Worm (Caenorhabditis elegans) whole organism, late embryonic: ENCODE results near the gene F21H7.12.

Source experiments
- C08G9.2 ChIP-seq: sonication (generic microtip); optimal IDR thresholded peaks from 2 replicates; lab custom pipeline; 2016; ENCODE audit warnings: mild to moderate bottlenecking, missing genetic modification characterization, moderate library complexity, missing compliant biosample characterization
- C38D4.7 ChIP-seq: fragments of 200-800 bp; sonication (Bioruptor generic); optimal IDR thresholded peaks from 2 replicates; lab custom pipeline; 2018; ENCODE audit warnings: mild to moderate bottlenecking, missing genetic modification characterization, moderate library complexity, missing compliant biosample characterization
- Y22D7AL.16 ChIP-seq: sonication (generic microtip); optimal IDR thresholded peaks from 2 replicates; lab custom pipeline; 2016; ENCODE audit warnings: missing genetic modification characterization, missing compliant biosample characterization
- ahr-1 ChIP-seq: sonication (generic microtip); optimal IDR thresholded peaks from 2 replicates; lab custom pipeline; 2016; ENCODE audit warnings: missing genetic modification characterization, missing compliant biosample characterization
- ceh-18 ChIP-seq: sonication (generic microtip); optimal IDR thresholded peaks from 2 replicates; lab custom pipeline; 2016; ENCODE audit warnings: missing genetic modification characterization, missing compliant biosample characterization
- ceh-24 ChIP-seq: sonication (generic microtip); optimal IDR thresholded peaks from 2 replicates; lab custom pipeline; 2016; ENCODE audit warnings: mild to moderate bottlenecking, missing genetic modification characterization, missing compliant biosample characterization
- ceh-34 ChIP-seq: sonication (generic microtip); optimal IDR thresholded peaks from 2 replicates; lab custom pipeline; 2016; ENCODE audit warnings: mild to moderate bottlenecking, missing genetic modification characterization, missing compliant biosample characterization
- dve-1 ChIP-seq: sonication (generic microtip); optimal IDR thresholded peaks from 2 replicates; lab custom pipeline; 2017; ENCODE audit warnings: antibody characterized with exemption, mild to moderate bottlenecking, missing genetic modification characterization, missing compliant biosample characterization
- elt-2 ChIP-seq: sonication (generic microtip); optimal IDR thresholded peaks from 2 replicates; lab custom pipeline; 2016; ENCODE audit warnings: missing genetic modification reagents, missing genetic modification characterization, missing compliant biosample characterization
- eyg-1 ChIP-seq: sonication (generic microtip); optimal IDR thresholded peaks from 2 replicates; lab custom pipeline; 2016; ENCODE audit warnings: missing genotype, missing genetic modification characterization, missing compliant biosample characterization
- fax-1 ChIP-seq: sonication (generic microtip); optimal IDR thresholded peaks from 2 replicates; lab custom pipeline; 2016; ENCODE audit warnings: missing genotype, missing genetic modification characterization, missing compliant biosample characterization
- fkh-10 ChIP-seq: fragments of 150-350 bp; optimal IDR thresholded peaks from 2 replicates; lab custom pipeline; 2014; ENCODE audit warnings: missing biosample characterization, missing genetic modification reagents, missing genetic modification characterization
- fkh-6 ChIP-seq: sonication (generic microtip); optimal IDR thresholded peaks from 2 replicates; lab custom pipeline; 2016; ENCODE audit warnings: missing genetic modification characterization, missing compliant biosample characterization
- hlh-13 ChIP-seq: fragments of 200-800 bp; sonication (Bioruptor generic); optimal IDR thresholded peaks from 2 replicates; lab custom pipeline; 2018; ENCODE audit warnings: mild to moderate bottlenecking, missing genetic modification characterization, missing compliant biosample characterization
- hlh-6 ChIP-seq: sonication (generic microtip); optimal IDR thresholded peaks from 2 replicates; lab custom pipeline; 2016; ENCODE audit warnings: missing genotype, missing genetic modification characterization, missing compliant biosample characterization
- lim-6 ChIP-seq: sonication (generic microtip); optimal IDR thresholded peaks from 2 replicates; lab custom pipeline; 2016; ENCODE audit warnings: missing genetic modification characterization, missing compliant biosample characterization
- lin-11 ChIP-seq: fragments of 200-800 bp; sonication (Bioruptor generic); optimal IDR thresholded peaks from 2 replicates; lab custom pipeline; 2018; ENCODE audit warnings: mild to moderate bottlenecking, missing genetic modification characterization, missing compliant biosample characterization
- madf-2 ChIP-seq: sonication (generic microtip); optimal IDR thresholded peaks from 2 replicates; lab custom pipeline; 2017; ENCODE audit warnings: missing genetic modification characterization, missing compliant biosample characterization
- mec-3 ChIP-seq: sonication (generic microtip); optimal IDR thresholded peaks from 2 replicates; lab custom pipeline; 2016; ENCODE audit warnings: borderline replicate concordance, missing genetic modification characterization, missing compliant biosample characterization
- nhr-11 ChIP-seq: fragments of 150-350 bp; optimal IDR thresholded peaks from 2 replicates; lab custom pipeline; 2014; ENCODE audit warnings: missing biosample characterization, missing genetic modification characterization
- pha-2 ChIP-seq: sonication (generic microtip); optimal IDR thresholded peaks from 2 replicates; lab custom pipeline; 2017; ENCODE audit warnings: mild to moderate bottlenecking, missing genetic modification characterization, missing compliant biosample characterization
- pha-4 ChIP-seq: fragments of 150-350 bp; optimal IDR thresholded peaks from 2 replicates; lab custom pipeline; 2018; ENCODE audit warnings: missing biosample characterization, missing genetic modification reagents, missing genetic modification characterization
- pqm-1 ChIP-seq: sonication (generic microtip); optimal IDR thresholded peaks from 2 replicates; lab custom pipeline; 2016; ENCODE audit warnings: missing genetic modification characterization, missing compliant biosample characterization
- rnt-1 ChIP-seq: sonication (generic microtip); optimal IDR thresholded peaks from 2 replicates; lab custom pipeline; 2016; ENCODE audit warnings: missing genetic modification characterization, missing compliant biosample characterization
- sox-2 ChIP-seq: fragments of 200-800 bp; sonication (Bioruptor generic); IDR thresholded peaks from 2 replicates; pipeline ENCODE4 v1.3.6; 2022; ENCODE audit warnings: missing genetic modification reagents, missing genetic modification characterization, missing compliant biosample characterization
- sox-4 ChIP-seq: sonication (generic microtip); optimal IDR thresholded peaks from 2 replicates; lab custom pipeline; 2017; ENCODE audit warnings: mild to moderate bottlenecking, missing genetic modification characterization, inconsistent platforms, missing compliant biosample characterization
- unc-55 ChIP-seq: sonication (generic microtip); optimal IDR thresholded peaks from 2 replicates; lab custom pipeline; 2017; ENCODE audit warnings: missing biosample characterization, missing genetic modification reagents, missing genetic modification characterization
- unc-86 ChIP-seq: sonication (generic microtip); optimal IDR thresholded peaks from 2 replicates; lab custom pipeline; 2016; ENCODE audit warnings: missing genetic modification characterization, missing compliant biosample characterization

The F21H7.12 gene

ce11 chrV:16210257-16211002, 19.5 kb upstream of the F21H7.12 start, which contains the start of gene F11A5.16:
TSS of gene F11A5.16 (plus strand) at chrV:16210952.
- no peak for TF ChIP-seq hlh-6 (tag; lab: Kevin White, UChicago)
- no peak for TF ChIP-seq elt-2 (tag; lab: Kevin White, UChicago)

- TF ChIP-seq pqm-1 (no peak), fax-1 (tag; lab: Kevin White, UChicago) (no peak), nhr-11 (no peak)
Observed at ce11 chrV:16211713-16212112, 18.3 kb upstream of the F21H7.12 start.

- TF ChIP-seq rnt-1 (tag; lab: Kevin White, UChicago) = no peak
- no peak for TF ChIP-seq dve-1
Observed at ce11 chrV:16213323-16213722, 16.6 kb upstream of the F21H7.12 start.

- TF ChIP-seq eyg-1 (tag; lab: Kevin White, UChicago) (no peak), sox-2 (GFP tag; lab: Robert Waterston, UW) (no peak), ahr-1 (tag; lab: Kevin White, UChicago) (no peak), lim-6 (no peak), hlh-13 (GFP tag; lab: Kevin White, UChicago) (no peak), pha-4 (tag; lab: Kevin White, UChicago) (no peak), ceh-18 (tag; lab: Kevin White, UChicago) (no peak), fkh-10 (GFP tag; lab: Kevin White, UChicago) (no peak), Y22D7AL.16 (tag; lab: Kevin White, UChicago) (no peak), mec-3 (tag; lab: Kevin White, UChicago) (no peak), ceh-24 (tag; lab: Kevin White, UChicago) (no peak), ceh-34 (tag; lab: Kevin White, UChicago) (no peak), pha-2 (tag; lab: Kevin White, UChicago) (no peak)
Observed at ce11 chrV:16214505-16214904, 15.5 kb upstream of the F21H7.12 start, which contains the start of gene F11A5.9. TSS of gene F11A5.9 (plus strand) at chrV:16214890.

ce11 chrV:16218522-16218921, 11.4 kb upstream of the F21H7.12 start, which contains the start of gene F11A5.15:
TSS of gene F11A5.15 (minus strand) at chrV:16218622.
- TF ChIP-seq unc-86 = no peak
- no peak for TF ChIP-seq C38D4.7 (GFP tag; lab: Kevin White, UChicago)
- TF ChIP-seq ceh-18 (tag; lab: Kevin White, UChicago) = no peak
- TF ChIP-seq ceh-34 (tag; lab: Kevin White, UChicago) = no peak

- TF ChIP-seq unc-86 (no peak), C08G9.2 (tag; lab: Kevin White, UChicago) (no peak), unc-55 (GFP tag; lab: Kevin White, UChicago) (no peak), lin-11 (tag; lab: Kevin White, UChicago) (no peak), pqm-1 (no peak), ceh-18 (tag; lab: Kevin White, UChicago) (no peak), madf-2 (tag; lab: Kevin White, UChicago) (no peak), sox-2 (GFP tag; lab: Robert Waterston, UW) (no peak), fkh-6 (tag; lab: Kevin White, UChicago) (no peak), sox-4 (tag; lab: Kevin White, UChicago) (no peak)
- TF ChIP-seq, all 69 proteins: peak for 0
Observed at ce11 chrV:16218972-16219757, 10.8 kb upstream of the F21H7.12 start, which contains the start of gene glc-1. TSS of gene glc-1 (plus strand) at chrV:16219634.
